Worm (Caenorhabditis elegans) whole organism, L4 larva: Measurements from ENCODE around the gene brc-2.

Experiments used
- D1046.2 ChIP-seq: fragments of 200-800 bp; sonication (Bioruptor generic); IDR thresholded peaks from 2 replicates; pipeline ENCODE4 v1.3.6; 2022; ENCODE audit warnings: missing genetic modification characterization, missing compliant biosample characterization
- F10B5.3 ChIP-seq: sonication (generic microtip); optimal IDR thresholded peaks from 2 replicates; lab custom pipeline; 2016; ENCODE audit warnings: mild to moderate bottlenecking, missing genetic modification characterization, missing compliant biosample characterization
- F37D6.2 ChIP-seq: sonication (generic microtip); optimal IDR thresholded peaks from 2 replicates; lab custom pipeline; 2016; ENCODE audit warnings: mild to moderate bottlenecking, missing genetic modification characterization, missing compliant biosample characterization
- F44E2.7 ChIP-seq: fragments of 200-800 bp; sonication (Bioruptor generic); IDR thresholded peaks from 2 replicates; pipeline ENCODE4 v2.1.2; 2022; ENCODE audit warnings: missing genetic modification characterization, missing compliant biosample characterization
- F49E8.2 ChIP-seq: sonication (generic microtip); optimal IDR thresholded peaks from 2 replicates; lab custom pipeline; 2016; ENCODE audit warnings: missing compliant biosample characterization, mild to moderate bottlenecking, missing genetic modification characterization, borderline replicate concordance
- Y105C5A.15 ChIP-seq: fragments of 200-800 bp; sonication (Bioruptor generic); IDR thresholded peaks from 2 replicates; pipeline ENCODE4 v1.3.6; 2022; ENCODE audit warnings: missing genetic modification characterization, missing compliant biosample characterization
- Y5F2A.4 ChIP-seq: fragments of 200-800 bp; sonication (Bioruptor generic); optimal IDR thresholded peaks from 2 replicates; lab custom pipeline; 2018; ENCODE audit warnings: mild to moderate bottlenecking, missing genetic modification characterization, missing compliant biosample characterization
- aha-1 ChIP-seq: fragments of 150-350 bp; peaks from one replicate; lab custom pipeline; 2014; ENCODE audit warnings: missing biosample characterization, missing genetic modification characterization
- arid-1 ChIP-seq: fragments of 200-800 bp; sonication (Bioruptor generic); conservative IDR thresholded peaks from 2 replicates; pipeline ENCODE4 v1.3.6; 2022; ENCODE audit warnings: missing genetic modification reagents, missing genetic modification characterization, missing compliant biosample characterization
- ceh-20 ChIP-seq: fragments of 200-800 bp; sonication (Bioruptor generic); IDR thresholded peaks from 2 replicates; pipeline ENCODE4 v1.3.6; 2022; ENCODE audit warnings: missing genetic modification reagents, missing genetic modification characterization, missing compliant biosample characterization
- ceh-32 ChIP-seq: sonication (generic microtip); optimal IDR thresholded peaks from 2 replicates; lab custom pipeline; 2016; ENCODE audit warnings: mild to moderate bottlenecking, missing genetic modification characterization, missing compliant biosample characterization; ENCODE audit not compliant: poor library complexity
- ceh-44 ChIP-seq: fragments of 200-800 bp; sonication (Bioruptor generic); IDR thresholded peaks from 2 replicates; pipeline ENCODE4 v1.3.6; 2022; ENCODE audit warnings: missing genetic modification reagents, missing genetic modification characterization, missing compliant biosample characterization
- ceh-62 ChIP-seq: sonication (generic microtip); optimal IDR thresholded peaks from 2 replicates; lab custom pipeline; 2017; ENCODE audit warnings: missing biosample characterization, missing genetic modification characterization
- daf-8 ChIP-seq: fragments of 200-800 bp; sonication (Bioruptor generic); IDR thresholded peaks from 2 replicates; pipeline ENCODE4 v1.3.6; 2022; ENCODE audit warnings: missing genetic modification characterization, missing compliant biosample characterization
- dmd-6 ChIP-seq: fragments of 200-800 bp; sonication (Bioruptor generic); IDR thresholded peaks from 2 replicates; pipeline ENCODE4 v1.3.6; 2022; ENCODE audit warnings: missing genetic modification reagents, missing genetic modification characterization, missing compliant biosample characterization
- dpl-1 ChIP-seq: fragments of 150-350 bp; optimal IDR thresholded peaks from 2 replicates; lab custom pipeline; 2014; ENCODE audit warnings: missing biosample characterization, missing genetic modification reagents, missing genetic modification characterization
- dve-1 ChIP-seq: sonication (generic microtip); optimal IDR thresholded peaks from 2 replicates; lab custom pipeline; 2017; ENCODE audit warnings: antibody characterized with exemption, mild to moderate bottlenecking, missing genetic modification characterization, missing compliant biosample characterization; ENCODE audit not compliant: insufficient read depth
- egl-27 ChIP-seq: sonication (generic microtip); optimal IDR thresholded peaks from 3 replicates; lab custom pipeline; 2017; ENCODE audit warnings: missing biosample characterization, missing genetic modification reagents, missing genetic modification characterization
- egl-43 ChIP-seq: fragments of 200-800 bp; sonication (Bioruptor generic); IDR thresholded peaks from 2 replicates; pipeline ENCODE4 v1.3.6; 2022; ENCODE audit warnings: missing genetic modification reagents, missing genetic modification characterization, missing compliant biosample characterization
- fkh-10 ChIP-seq: fragments of 150-350 bp; optimal IDR thresholded peaks from 2 replicates; lab custom pipeline; 2014; ENCODE audit warnings: missing biosample characterization, missing genetic modification reagents, missing genetic modification characterization
- gei-8 ChIP-seq: fragments of 200-800 bp; sonication (Bioruptor generic); optimal IDR thresholded peaks from 2 replicates; lab custom pipeline; 2018; ENCODE audit warnings: mild to moderate bottlenecking, missing genetic modification characterization, missing compliant biosample characterization
- hlh-11 ChIP-seq: fragments of 200-800 bp; sonication (Bioruptor generic); optimal IDR thresholded peaks from 2 replicates; lab custom pipeline; 2018; ENCODE audit warnings: mild to moderate bottlenecking, missing genetic modification characterization, missing compliant biosample characterization
- lim-7 ChIP-seq: fragments of 200-800 bp; sonication (Bioruptor generic); IDR thresholded peaks from 2 replicates; pipeline ENCODE4 v1.3.6; 2022; ENCODE audit warnings: missing genetic modification characterization, missing compliant biosample characterization
- lin-15B ChIP-seq: fragments of 150-350 bp; sonication (generic microtip); optimal IDR thresholded peaks from 3 replicates; lab custom pipeline; 2014; ENCODE audit warnings: missing biosample characterization, missing genetic modification characterization
- lin-29 ChIP-seq: fragments of 200-800 bp; sonication (Bioruptor generic); IDR thresholded peaks from 2 replicates; pipeline ENCODE4 v1.3.6; 2022; ENCODE audit warnings: missing genetic modification reagents, missing genetic modification characterization, missing compliant biosample characterization
- lin-38 ChIP-seq: fragments of 200-800 bp; sonication (Bioruptor generic); IDR thresholded peaks from 2 replicates; pipeline ENCODE4 v1.3.6; 2022; ENCODE audit warnings: missing genetic modification reagents, missing genetic modification characterization, missing compliant biosample characterization
- lin-39 ChIP-seq: fragments of 150-350 bp; optimal IDR thresholded peaks from 2 replicates; lab custom pipeline; 2014; ENCODE audit warnings: missing biosample characterization, missing genetic modification reagents, missing genetic modification characterization
- mdl-1 ChIP-seq, 2 experiments: fragments of 150-350 bp in 1 of 2; sonication (generic microtip) in 1 of 2; optimal IDR thresholded peaks; 2 replicates each; lab custom pipeline; 2014 to 2017; ENCODE audit warnings: missing biosample characterization in 2 of 2, missing genetic modification characterization in 2 of 2
- mdt-29 ChIP-seq: fragments of 200-800 bp; sonication (Bioruptor generic); IDR thresholded peaks from 2 replicates; pipeline ENCODE4 v1.3.6; 2022; ENCODE audit warnings: missing genetic modification reagents, missing genetic modification characterization, missing compliant biosample characterization
- mep-1 ChIP-seq: fragments of 150-350 bp; sonication (generic microtip); optimal IDR thresholded peaks from 3 replicates; lab custom pipeline; 2014; ENCODE audit warnings: missing biosample characterization, missing genetic modification characterization
- mes-2 ChIP-seq: sonication (generic microtip); optimal IDR thresholded peaks from 2 replicates; lab custom pipeline; 2016; ENCODE audit warnings: missing genotype, mild to moderate bottlenecking, missing genetic modification characterization, missing compliant biosample characterization; ENCODE audit not compliant: poor library complexity, severe bottlenecking
- mxl-3 ChIP-seq: fragments of 200-800 bp; sonication (Bioruptor generic); optimal IDR thresholded peaks from 2 replicates; lab custom pipeline; 2018; ENCODE audit warnings: mild to moderate bottlenecking, missing genetic modification characterization, missing compliant biosample characterization
- nhr-10 ChIP-seq: fragments of 150-350 bp; optimal IDR thresholded peaks from 2 replicates; lab custom pipeline; 2014; ENCODE audit warnings: missing biosample characterization, missing genetic modification characterization
- nhr-111 ChIP-seq: fragments of 200-800 bp; sonication (Bioruptor generic); optimal IDR thresholded peaks from 2 replicates; lab custom pipeline; 2018; ENCODE audit warnings: mild to moderate bottlenecking, missing genetic modification characterization, missing compliant biosample characterization
- nhr-28 ChIP-seq: fragments of 150-350 bp; optimal IDR thresholded peaks from 2 replicates; lab custom pipeline; 2014; ENCODE audit warnings: missing biosample characterization, missing genetic modification characterization
- nhr-41 ChIP-seq: fragments of 200-800 bp; sonication (Bioruptor generic); IDR thresholded peaks from 2 replicates; pipeline ENCODE4 v1.3.6; 2022; ENCODE audit warnings: missing genetic modification reagents, missing genetic modification characterization, missing compliant biosample characterization
- nhr-42 ChIP-seq: fragments of 200-800 bp; sonication (Bioruptor generic); IDR thresholded peaks from 2 replicates; pipeline ENCODE4 v1.3.6; 2022; ENCODE audit warnings: missing genetic modification characterization, missing compliant biosample characterization
- nhr-48 ChIP-seq: sonication (generic microtip); optimal IDR thresholded peaks from 2 replicates; lab custom pipeline; 2016; ENCODE audit warnings: mild to moderate bottlenecking, missing genetic modification characterization, missing compliant biosample characterization
- nhr-6 ChIP-seq: fragments of 150-350 bp; optimal IDR thresholded peaks from 2 replicates; lab custom pipeline; 2014; ENCODE audit warnings: missing biosample characterization, missing genetic modification characterization
- nhr-77 ChIP-seq: fragments of 150-350 bp; optimal IDR thresholded peaks from 2 replicates; lab custom pipeline; 2014; ENCODE audit warnings: missing biosample characterization, missing genetic modification characterization
- pha-4 ChIP-seq, 2 experiments: fragments of 150-350 bp in 1 of 2; fragments of 200-800 bp in 1 of 2; sonication (Bioruptor generic) in 1 of 2; IDR thresholded peaks in 1 of 2; optimal IDR thresholded peaks in 1 of 2; 2 replicates each; pipeline versions ENCODE4 v1.3.6 to Lab custom; 2014 to 2022; ENCODE audit warnings: missing genetic modification characterization in 2 of 2, missing genetic modification reagents in 2 of 2, missing biosample characterization in 1 of 2, missing compliant biosample characterization in 1 of 2
- php-3 ChIP-seq: fragments of 200-800 bp; sonication (Bioruptor generic); IDR thresholded peaks from 2 replicates; pipeline ENCODE4 v1.3.6; 2022; ENCODE audit warnings: missing genetic modification reagents, missing genetic modification characterization, missing compliant biosample characterization
- pqm-1 ChIP-seq: sonication (generic microtip); optimal IDR thresholded peaks from 2 replicates; lab custom pipeline; 2017; ENCODE audit warnings: missing biosample characterization, missing genetic modification characterization
- rbr-2 ChIP-seq: sonication (generic microtip); optimal IDR thresholded peaks from 2 replicates; lab custom pipeline; 2016; ENCODE audit warnings: missing genotype, missing genetic modification characterization, missing compliant biosample characterization
- saeg-2 ChIP-seq: fragments of 200-800 bp; sonication (Bioruptor generic); IDR thresholded peaks from 2 replicates; pipeline ENCODE4 v1.3.6; 2022; ENCODE audit warnings: missing genetic modification reagents, missing genetic modification characterization, missing compliant biosample characterization
- set-16 ChIP-seq: fragments of 200-800 bp; sonication (Bioruptor generic); IDR thresholded peaks from 2 replicates; pipeline ENCODE4 v1.3.6; 2022; ENCODE audit warnings: missing genetic modification reagents, missing genetic modification characterization, missing compliant biosample characterization
- spr-1 ChIP-seq: sonication (generic microtip); optimal IDR thresholded peaks from 2 replicates; lab custom pipeline; 2016; ENCODE audit warnings: mild to moderate bottlenecking, missing genetic modification characterization, missing compliant biosample characterization
- tag-97 ChIP-seq: fragments of 200-800 bp; sonication (Bioruptor generic); IDR thresholded peaks from 2 replicates; pipeline ENCODE4 v1.3.6; 2022; ENCODE audit warnings: missing genetic modification characterization, missing compliant biosample characterization
- zag-1 ChIP-seq: fragments of 150-350 bp; optimal IDR thresholded peaks from 2 replicates; lab custom pipeline; 2014; ENCODE audit warnings: missing biosample characterization, missing genetic modification characterization
- zfp-3 ChIP-seq: fragments of 200-800 bp; sonication (Bioruptor generic); conservative IDR thresholded peaks from 2 replicates; pipeline ENCODE4 v1.3.6; 2022; ENCODE audit warnings: missing genetic modification reagents, missing genetic modification characterization, missing compliant biosample characterization
- zip-11 ChIP-seq: fragments of 200-800 bp; sonication (Bioruptor generic); IDR thresholded peaks from 2 replicates; pipeline ENCODE4 v1.3.6; 2022; ENCODE audit warnings: missing genetic modification characterization, missing compliant biosample characterization
- zip-2 ChIP-seq: fragments of 150-350 bp; optimal IDR thresholded peaks from 2 replicates; lab custom pipeline; 2014; ENCODE audit warnings: missing biosample characterization, missing genetic modification characterization

The brc-2 gene

DNA sequence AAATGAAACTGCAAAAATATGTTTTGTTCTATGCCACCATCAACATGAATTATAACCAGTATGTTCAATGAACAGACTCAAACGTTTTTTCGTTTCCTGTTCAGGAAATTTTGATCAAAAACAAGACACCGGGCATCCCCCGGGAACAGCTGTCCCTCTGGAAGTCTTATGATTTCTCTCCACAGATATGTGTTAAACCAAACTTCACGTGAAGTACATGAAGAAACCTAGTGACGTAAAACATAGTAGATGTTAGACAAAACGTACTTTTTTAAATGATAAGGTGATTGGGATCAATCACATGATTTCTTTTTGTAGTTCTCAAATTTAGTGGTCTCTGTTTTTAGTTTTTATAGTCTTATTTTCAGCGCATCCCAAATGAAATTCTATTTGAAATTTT lies 4.4 kb downstream of the brc-2 start:
- no peak for TF ChIP-seq aha-1 (tag; lab: Kevin White, UChicago)
- TF ChIP-seq rbr-2 (tag; lab: Kevin White, UChicago): no peak
- TF ChIP-seq F10B5.3 (tag; lab: Kevin White, UChicago): no peak
- no peak for TF ChIP-seq nhr-42 (GFP tag; lab: Robert Waterston, UW)
- no peak for TF ChIP-seq mdt-29 (GFP tag; lab: Robert Waterston, UW)
- TF ChIP-seq fkh-10 (GFP tag; lab: Kevin White, UChicago): no peak
- TF ChIP-seq gei-8 (GFP tag; lab: Kevin White, UChicago): no peak
- TF ChIP-seq zip-11: no peak
- TF ChIP-seq saeg-2 (GFP tag; lab: Robert Waterston, UW): no peak
- peak; percentile 58; the same call in 1 of the 2 replicates for TF ChIP-seq ceh-20 (GFP tag; lab: Robert Waterston, UW)
- TF ChIP-seq egl-43 (GFP tag; lab: Robert Waterston, UW): no peak
- TF ChIP-seq mep-1 (tag; lab: Kevin White, UChicago): peak; percentile 39
- TF ChIP-seq ceh-44 (GFP tag; lab: Robert Waterston, UW): no peak
- TF ChIP-seq pha-4 (GFP tag; IDR thresholded peaks at IDR 0.05; lab: Robert Waterston, UW): no peak
- TF ChIP-seq pha-4 (tag; optimal IDR thresholded peaks at IDR 0.05; lab: Kevin White, UChicago): no peak
- no peak for TF ChIP-seq set-16 (GFP tag; lab: Robert Waterston, UW)
- TF ChIP-seq lin-15B (tag; lab: Kevin White, UChicago): no peak
- no peak for TF ChIP-seq D1046.2 (GFP tag; lab: Robert Waterston, UW)
- TF ChIP-seq mxl-3 (GFP tag; lab: Kevin White, UChicago): no peak
- TF ChIP-seq mdl-1 (tag; optimal IDR thresholded peaks at IDR 0.05; lab: Kevin White, UChicago): peak in 1 of 2 experiments; percentile 52
- TF ChIP-seq nhr-28 (tag; lab: Kevin White, UChicago): peak; percentile 80
- TF ChIP-seq spr-1 (tag; lab: Kevin White, UChicago): no peak
- no peak for TF ChIP-seq F37D6.2
- peak; percentile 61 for TF ChIP-seq dve-1 (tag; lab: Kevin White, UChicago)
- TF ChIP-seq lin-38 (GFP tag; lab: Robert Waterston, UW): no peak
- no peak for TF ChIP-seq Y105C5A.15 (GFP tag; lab: Robert Waterston, UW)
- TF ChIP-seq egl-27: no peak
- no peak for TF ChIP-seq Y5F2A.4 (GFP tag; lab: Kevin White, UChicago)
- no peak for TF ChIP-seq pqm-1 (tag; lab: Kevin White, UChicago)
- TF ChIP-seq nhr-77 (tag; lab: Kevin White, UChicago): no peak
- TF ChIP-seq dmd-6 (GFP tag; lab: Robert Waterston, UW): peak; percentile 74
- 0 out of 2 replicates have a peak, but pooled peaks have one; percentile 16 for TF ChIP-seq zfp-3 (GFP tag; lab: Robert Waterston, UW)
- peak; percentile 81 for TF ChIP-seq hlh-11
- no peak for TF ChIP-seq daf-8 (GFP tag; lab: Robert Waterston, UW)
- peak; percentile 47 for TF ChIP-seq nhr-48
- no peak for TF ChIP-seq lim-7
- TF ChIP-seq arid-1 (GFP tag; lab: Robert Waterston, UW): no peak
- TF ChIP-seq tag-97: no peak
- TF ChIP-seq ceh-62 (tag; lab: Kevin White, UChicago): no peak
- no peak for TF ChIP-seq lin-29 (GFP tag; lab: Robert Waterston, UW)
- TF ChIP-seq php-3 (GFP tag; lab: Robert Waterston, UW): 0 out of 2 replicates have a peak, but pooled peaks have one; percentile 38
- TF ChIP-seq nhr-41: no peak
- no peak for TF ChIP-seq F49E8.2 (tag; lab: Kevin White, UChicago)
- no peak for TF ChIP-seq mes-2 (tag; lab: Kevin White, UChicago)
- TF ChIP-seq dpl-1: no peak
- no peak for TF ChIP-seq nhr-6 (tag; lab: Kevin White, UChicago)
- TF ChIP-seq nhr-10: no peak
- TF ChIP-seq zag-1 (tag; lab: Kevin White, UChicago): no peak
- TF ChIP-seq F44E2.7 (GFP tag; lab: Robert Waterston, UW): no peak
- no peak for TF ChIP-seq zip-2 (tag; lab: Kevin White, UChicago)
- TF ChIP-seq lin-39 (tag; lab: Kevin White, UChicago): no peak
- no peak for TF ChIP-seq nhr-111 (GFP tag; lab: Kevin White, UChicago)
- TF ChIP-seq ceh-32: no peak
